Comparison of ENCODE assay signal across 1 fruit fly cellular context in genomic region chr2L:3895951-3896833, dm6.
TF ChIP-seq lines count a peak whose summit lies in the region.

No protein-coding gene starts in this region.

TF ChIP-seq in whole organism, embryonic, 481 proteins besides CTCF, POLR2A, EP300 and RAD21 (continued from another document):
- TF ChIP-seq CG13624 (GFP tag; optimal IDR thresholded peaks at IDR 0.05; lab: Kevin White, UChicago) (no peak), CG11695 (GFP tag; IDR thresholded peaks at IDR 0.05; lab: Robert Waterston, UW) (no peak), CG3163 (GFP tag; optimal IDR thresholded peaks at IDR 0.05; lab: Kevin White, UChicago) (no peak), CG10979 (tag; optimal IDR thresholded peaks at IDR 0.05; lab: Kevin White, UChicago) (no peak), nmo (GFP tag; optimal IDR thresholded peaks at IDR 0.05; lab: Kevin White, UChicago) (peak; percentile 31), slou (GFP tag; optimal IDR thresholded peaks at IDR 0.05; lab: Kevin White, UChicago) (no peak), peb (GFP tag; IDR thresholded peaks at IDR 0.05; lab: Robert Waterston, UW) (no peak), CG7271 (tag; optimal IDR thresholded peaks at IDR 0.05; lab: Kevin White, UChicago) (no peak), CG2199 (GFP tag; IDR thresholded peaks at IDR 0.05; lab: Robert Waterston, UW) (no peak), CG5180 (GFP tag; optimal IDR thresholded peaks at IDR 0.05; lab: Kevin White, UChicago) (no peak), wdn (GFP tag; IDR thresholded peaks at IDR 0.05; lab: Robert Waterston, UW) (no peak), CG11504 (tag; optimal IDR thresholded peaks at IDR 0.05; lab: Kevin White, UChicago) (peak; percentile 38), CG2712 (tag; optimal IDR thresholded peaks at IDR 0.05; lab: Kevin White, UChicago) (peak; percentile 15), CG7786 (GFP tag; optimal IDR thresholded peaks at IDR 0.05; lab: Kevin White, UChicago) (no peak), otp (GFP tag; IDR thresholded peaks at IDR 0.05; lab: Robert Waterston, UW) (no peak), Fer3 (tag; optimal IDR thresholded peaks at IDR 0.05; lab: Kevin White, UChicago) (no peak), gcm (GFP tag; optimal IDR thresholded peaks at IDR 0.05; lab: Kevin White, UChicago) (no peak), MBD-R2 (GFP tag; IDR thresholded peaks at IDR 0.05; lab: Robert Waterston, UW) (peak; percentile 71), psq (GFP tag; optimal IDR thresholded peaks at IDR 0.05; lab: Kevin White, UChicago) (no peak), fd96Cb (tag; optimal IDR thresholded peaks at IDR 0.05; lab: Kevin White, UChicago) (no peak), tin (GFP tag; optimal IDR thresholded peaks at IDR 0.05; lab: Kevin White, UChicago) (no peak), CG4707 (GFP tag; optimal IDR thresholded peaks at IDR 0.05; lab: Kevin White, UChicago) (no peak), BEAF-32 (GFP tag; optimal IDR thresholded peaks at IDR 0.05; lab: Kevin White, UChicago) (no peak), CG14965 (GFP tag; optimal IDR thresholded peaks at IDR 0.05; lab: Kevin White, UChicago; ENCODE audit: borderline replicate concordance) (no peak), B-H1 (GFP tag; IDR thresholded peaks at IDR 0.05; lab: Robert Waterston, UW) (no peak), Oli (tag; optimal IDR thresholded peaks at IDR 0.05; lab: Kevin White, UChicago) (peak; percentile 26), Xbp1 (GFP tag; optimal IDR thresholded peaks at IDR 0.05; lab: Kevin White, UChicago) (no peak), CG12659 (GFP tag; optimal IDR thresholded peaks at IDR 0.05; lab: Kevin White, UChicago) (no peak), row (GFP tag; IDR thresholded peaks at IDR 0.05; lab: Robert Waterston, UW) (peak; percentile 69), ERR (GFP tag; optimal IDR thresholded peaks at IDR 0.05; lab: Kevin White, UChicago) (no peak), Gug (GFP tag; IDR thresholded peaks at IDR 0.05; lab: Robert Waterston, UW) (no peak), Trl (optimal IDR thresholded peaks at IDR 0.05; lab: Kevin White, UChicago) (peak; percentile 53 to 54), Trl (GFP tag; optimal IDR thresholded peaks at IDR 0.05; lab: Kevin White, UChicago) (no peak), CG15601 (tag; optimal IDR thresholded peaks at IDR 0.05; lab: Kevin White, UChicago) (no peak), Ets97D (GFP tag; optimal IDR thresholded peaks at IDR 0.05; lab: Kevin White, UChicago) (no peak), CG10209 (GFP tag; optimal IDR thresholded peaks at IDR 0.05; lab: Kevin White, UChicago) (no peak), Nf-YB (GFP tag; optimal IDR thresholded peaks at IDR 0.05; lab: Kevin White, UChicago) (no peak), fd102C (GFP tag; optimal IDR thresholded peaks at IDR 0.05; lab: Kevin White, UChicago) (no peak), CG13296 (GFP tag; optimal IDR thresholded peaks at IDR 0.05; lab: Kevin White, UChicago) (no peak), bab2 (GFP tag; optimal IDR thresholded peaks at IDR 0.05; lab: Kevin White, UChicago) (no peak), ato (GFP tag; IDR thresholded peaks at IDR 0.05; lab: Robert Waterston, UW; ENCODE audit: partially characterized antibody) (no peak), toy (GFP tag; IDR thresholded peaks at IDR 0.05; lab: Robert Waterston, UW) (no peak), Chrac-16 (GFP tag; optimal IDR thresholded peaks at IDR 0.05; lab: Kevin White, UChicago) (no peak), vnd (GFP tag; IDR thresholded peaks at IDR 0.05; lab: Robert Waterston, UW; ENCODE audit: partially characterized antibody) (no peak), CG16863 (GFP tag; optimal IDR thresholded peaks at IDR 0.05; lab: Kevin White, UChicago) (no peak), B-H2 (GFP tag; optimal IDR thresholded peaks at IDR 0.05; lab: Kevin White, UChicago) (no peak), HLH3B (GFP tag; IDR thresholded peaks at IDR 0.05; lab: Robert Waterston, UW) (no peak), Abd-B (GFP tag; optimal IDR thresholded peaks at IDR 0.05; lab: Kevin White, UChicago) (peak; percentile 35), knrl (GFP tag; IDR thresholded peaks at IDR 0.05; lab: Robert Waterston, UW; ENCODE audit: partially characterized antibody) (no peak), lilli (GFP tag; optimal IDR thresholded peaks at IDR 0.05; lab: Kevin White, UChicago) (no peak), Hr3 (GFP tag; optimal IDR thresholded peaks at IDR 0.05; lab: Kevin White, UChicago) (no peak), bigmax (GFP tag; optimal IDR thresholded peaks at IDR 0.05; lab: Kevin White, UChicago) (no peak), nom (GFP tag; optimal IDR thresholded peaks at IDR 0.05; lab: Kevin White, UChicago) (no peak), CG34224 (GFP tag; IDR thresholded peaks at IDR 0.05; lab: Robert Waterston, UW; ENCODE audit: partially characterized antibody) (no peak), phol (tag; optimal IDR thresholded peaks at IDR 0.05; lab: Kevin White, UChicago) (no peak), mirr (GFP tag; optimal IDR thresholded peaks at IDR 0.05; lab: Kevin White, UChicago) (no peak), schlank (tag; optimal IDR thresholded peaks at IDR 0.05; lab: Kevin White, UChicago) (no peak), CG17359 (tag; optimal IDR thresholded peaks at IDR 0.05; lab: Kevin White, UChicago) (no peak), CG12391 (tag; optimal IDR thresholded peaks at IDR 0.05; lab: Kevin White, UChicago) (peak; percentile 24), CG13424 (tag; optimal IDR thresholded peaks at IDR 0.05; lab: Kevin White, UChicago) (peak; percentile 31), Oaz (GFP tag; IDR thresholded peaks at IDR 0.05; lab: Robert Waterston, UW) (no peak), fd64A (GFP tag; optimal IDR thresholded peaks at IDR 0.05; lab: Kevin White, UChicago) (no peak), CG18262 (tag; optimal IDR thresholded peaks at IDR 0.05; lab: Kevin White, UChicago) (peak; percentile 25), Nf-YC (tag; optimal IDR thresholded peaks at IDR 0.05; lab: Kevin White, UChicago) (no peak), ewg (GFP tag; optimal IDR thresholded peaks at IDR 0.05; lab: Kevin White, UChicago) (no peak), ro (GFP tag; IDR thresholded peaks at IDR 0.05; lab: Robert Waterston, UW) (no peak), CG9727 (GFP tag; optimal IDR thresholded peaks at IDR 0.05; lab: Kevin White, UChicago) (no peak), CG10267 (tag; optimal IDR thresholded peaks at IDR 0.05; lab: Kevin White, UChicago) (no peak), CG14014 (GFP tag; IDR thresholded peaks at IDR 0.05; lab: Robert Waterston, UW) (no peak), CG13287 (GFP tag; IDR thresholded peaks at IDR 0.05; lab: Robert Waterston, UW; ENCODE audit: partially characterized antibody) (no peak), ftz-f1 (GFP tag; optimal IDR thresholded peaks at IDR 0.05; lab: Kevin White, UChicago) (no peak), fd3F (GFP tag; optimal IDR thresholded peaks at IDR 0.05; lab: Kevin White, UChicago) (no peak), CG10274 (GFP tag; optimal IDR thresholded peaks at IDR 0.05; lab: Kevin White, UChicago) (peak; percentile 87), HmgD (GFP tag; optimal IDR thresholded peaks at IDR 0.05; lab: Kevin White, UChicago) (no peak), CG3065 (GFP tag; optimal IDR thresholded peaks at IDR 0.05; lab: Kevin White, UChicago) (no peak), NFAT (GFP tag; IDR thresholded peaks at IDR 0.05; lab: Robert Waterston, UW) (no peak), mld (GFP tag; IDR thresholded peaks at IDR 0.05; lab: Robert Waterston, UW; ENCODE audit: partially characterized antibody) (no peak), CG15011 (GFP tag; optimal IDR thresholded peaks at IDR 0.05; lab: Kevin White, UChicago) (no peak), CG1529 (GFP tag; optimal IDR thresholded peaks at IDR 0.05; lab: Kevin White, UChicago) (no peak), Stat92E (GFP tag; optimal IDR thresholded peaks at IDR 0.05; lab: Kevin White, UChicago) (no peak), chm (GFP tag; IDR thresholded peaks at IDR 0.05; lab: Robert Waterston, UW) (0 out of 2 replicates have a peak, but pooled peaks have one; percentile 43), twi (tag; optimal IDR thresholded peaks at IDR 0.05; lab: Kevin White, UChicago) (no peak), CG30020 (tag; optimal IDR thresholded peaks at IDR 0.05; lab: Kevin White, UChicago) (no peak), CG10147 (GFP tag; optimal IDR thresholded peaks at IDR 0.05; lab: Kevin White, UChicago) (no peak), crp (GFP tag; optimal IDR thresholded peaks at IDR 0.05; lab: Kevin White, UChicago) (peak in 1 of 2 experiments; percentile 30), gfzf (GFP tag; optimal IDR thresholded peaks at IDR 0.05; lab: Kevin White, UChicago) (no peak), insv (GFP tag; optimal IDR thresholded peaks at IDR 0.05; lab: Kevin White, UChicago) (no peak), gem (tag; optimal IDR thresholded peaks at IDR 0.05; lab: Kevin White, UChicago) (peak; percentile 64), GATAe (GFP tag; conservative IDR thresholded peaks at IDR 0.05; lab: Robert Waterston, UW) (no peak), vvl (GFP tag; IDR thresholded peaks at IDR 0.05; lab: Robert Waterston, UW) (no peak), repo (GFP tag; optimal IDR thresholded peaks at IDR 0.05; lab: Kevin White, UChicago) (no peak), hkb (optimal IDR thresholded peaks at IDR 0.05; lab: Kevin White, UChicago) (no peak), hkb (GFP tag; IDR thresholded peaks at IDR 0.05; lab: Robert Waterston, UW) (0 out of 2 replicates have a peak, but pooled peaks have one; percentile 14), grau (tag; optimal IDR thresholded peaks at IDR 0.05; lab: Kevin White, UChicago) (peak; percentile 38), pho (GFP tag; optimal IDR thresholded peaks at IDR 0.05; lab: Kevin White, UChicago) (no peak), org-1 (GFP tag; optimal IDR thresholded peaks at IDR 0.05; lab: Kevin White, UChicago) (no peak), lola (GFP tag; optimal IDR thresholded peaks at IDR 0.05; lab: Kevin White, UChicago) (no peak), CG12104 (GFP tag; optimal IDR thresholded peaks at IDR 0.05; lab: Kevin White, UChicago) (no peak), CG2120 (GFP tag; optimal IDR thresholded peaks at IDR 0.05; lab: Kevin White, UChicago) (no peak), nerfin-2 (GFP tag; IDR thresholded peaks at IDR 0.05; lab: Robert Waterston, UW; ENCODE audit: partially characterized antibody) (no peak), CG17612 (GFP tag; IDR thresholded peaks at IDR 0.05; lab: Robert Waterston, UW) (no peak), bcd (GFP tag; optimal IDR thresholded peaks at IDR 0.05; lab: Kevin White, UChicago) (no peak), CG30403 (GFP tag; optimal IDR thresholded peaks at IDR 0.05; lab: Kevin White, UChicago) (peak; percentile 5), CG13775 (GFP tag; optimal IDR thresholded peaks at IDR 0.05; lab: Kevin White, UChicago) (no peak), pnt (GFP tag; optimal IDR thresholded peaks at IDR 0.05; lab: Kevin White, UChicago) (no peak), wor (GFP tag; IDR thresholded peaks at IDR 0.05; lab: Robert Waterston, UW) (no peak), CG11560 (tag; IDR thresholded peaks at IDR 0.05; lab: Robert Waterston, UW) (no peak)
